Worm (Caenorhabditis elegans) whole organism, late embryonic: ENCODE data around the gene cyp-34A10.
A peak's percentile ranks its signal among the peaks of the same experiment; 100 is the strongest.

Source experiments
- C08G9.2 ChIP-seq: sonication (generic microtip); optimal IDR thresholded peaks from 2 replicates; lab custom pipeline; 2016; ENCODE audit warnings: mild to moderate bottlenecking, missing genetic modification characterization, moderate library complexity, missing compliant biosample characterization
- C38D4.7 ChIP-seq: fragments of 200-800 bp; sonication (Bioruptor generic); optimal IDR thresholded peaks from 2 replicates; lab custom pipeline; 2018; ENCODE audit warnings: mild to moderate bottlenecking, missing genetic modification characterization, moderate library complexity, missing compliant biosample characterization
- ahr-1 ChIP-seq: sonication (generic microtip); optimal IDR thresholded peaks from 2 replicates; lab custom pipeline; 2016; ENCODE audit warnings: missing genetic modification characterization, missing compliant biosample characterization
- ama-1 ChIP-seq: fragments of 150-350 bp; optimal IDR thresholded peaks from 2 replicates; lab custom pipeline; 2014
- ceh-14 ChIP-seq: sonication (generic microtip); optimal IDR thresholded peaks from 2 replicates; lab custom pipeline; 2016; ENCODE audit warnings: missing genotype, missing genetic modification characterization, missing compliant biosample characterization
- ceh-2 ChIP-seq: sonication (generic microtip); optimal IDR thresholded peaks from 2 replicates; lab custom pipeline; 2016; ENCODE audit warnings: missing genotype, missing genetic modification characterization, missing compliant biosample characterization
- ceh-24 ChIP-seq: sonication (generic microtip); optimal IDR thresholded peaks from 2 replicates; lab custom pipeline; 2016; ENCODE audit warnings: mild to moderate bottlenecking, missing genetic modification characterization, missing compliant biosample characterization
- ceh-31 ChIP-seq: sonication (generic microtip); optimal IDR thresholded peaks from 2 replicates; lab custom pipeline; 2016; ENCODE audit warnings: missing genetic modification characterization, missing compliant biosample characterization
- ceh-6 ChIP-seq: fragments of 200-800 bp; sonication (Bioruptor generic); optimal IDR thresholded peaks from 2 replicates; lab custom pipeline; 2018; ENCODE audit warnings: mild to moderate bottlenecking, missing genetic modification characterization, missing compliant biosample characterization
- ceh-9 ChIP-seq: sonication (generic microtip); optimal IDR thresholded peaks from 2 replicates; lab custom pipeline; 2016; ENCODE audit warnings: mild to moderate bottlenecking, missing genetic modification characterization, inconsistent platforms, missing compliant biosample characterization
- che-1 ChIP-seq: sonication (generic microtip); optimal IDR thresholded peaks from 2 replicates; lab custom pipeline; 2016; ENCODE audit warnings: mild to moderate bottlenecking, missing genetic modification characterization, missing compliant biosample characterization
- dve-1 ChIP-seq: sonication (generic microtip); optimal IDR thresholded peaks from 2 replicates; lab custom pipeline; 2017; ENCODE audit warnings: antibody characterized with exemption, mild to moderate bottlenecking, missing genetic modification characterization, missing compliant biosample characterization
- elt-2 ChIP-seq: sonication (generic microtip); optimal IDR thresholded peaks from 2 replicates; lab custom pipeline; 2016; ENCODE audit warnings: missing genetic modification reagents, missing genetic modification characterization, missing compliant biosample characterization
- ets-4 ChIP-seq: sonication (generic microtip); optimal IDR thresholded peaks from 2 replicates; lab custom pipeline; 2016; ENCODE audit warnings: missing genetic modification characterization, missing compliant biosample characterization
- fax-1 ChIP-seq: sonication (generic microtip); optimal IDR thresholded peaks from 2 replicates; lab custom pipeline; 2016; ENCODE audit warnings: missing genotype, missing genetic modification characterization, missing compliant biosample characterization
- gmeb-2 ChIP-seq: sonication (generic microtip); optimal IDR thresholded peaks from 2 replicates; lab custom pipeline; 2016; ENCODE audit warnings: missing genetic modification characterization, inconsistent platforms, missing compliant biosample characterization
- hlh-13 ChIP-seq: fragments of 200-800 bp; sonication (Bioruptor generic); optimal IDR thresholded peaks from 2 replicates; lab custom pipeline; 2018; ENCODE audit warnings: mild to moderate bottlenecking, missing genetic modification characterization, missing compliant biosample characterization
- hlh-15 ChIP-seq: sonication (generic microtip); optimal IDR thresholded peaks from 2 replicates; lab custom pipeline; 2016; ENCODE audit warnings: missing genetic modification characterization, missing compliant biosample characterization
- hlh-30 ChIP-seq: sonication (generic microtip); optimal IDR thresholded peaks from 2 replicates; lab custom pipeline; 2017; ENCODE audit warnings: antibody characterized with exemption, missing genetic modification characterization, missing compliant biosample characterization; ENCODE audit not compliant: insufficient read depth
- mec-3 ChIP-seq: sonication (generic microtip); optimal IDR thresholded peaks from 2 replicates; lab custom pipeline; 2016; ENCODE audit warnings: borderline replicate concordance, missing genetic modification characterization, missing compliant biosample characterization
- nhr-11 ChIP-seq: fragments of 150-350 bp; optimal IDR thresholded peaks from 2 replicates; lab custom pipeline; 2014; ENCODE audit warnings: missing biosample characterization, missing genetic modification characterization
- npax-4 ChIP-seq: sonication (generic microtip); optimal IDR thresholded peaks from 2 replicates; lab custom pipeline; 2016; ENCODE audit warnings: missing genetic modification characterization, missing compliant biosample characterization
- pag-3 ChIP-seq: sonication (generic microtip); optimal IDR thresholded peaks from 2 replicates; lab custom pipeline; 2016; ENCODE audit warnings: missing compliant biosample characterization, missing genetic modification characterization, borderline replicate concordance
- pat-9 ChIP-seq: fragments of 200-800 bp; sonication (Bioruptor generic); optimal IDR thresholded peaks from 2 replicates; lab custom pipeline; 2018; ENCODE audit warnings: mild to moderate bottlenecking, missing genetic modification characterization, moderate library complexity, missing compliant biosample characterization
- pax-1 ChIP-seq: fragments of 150-350 bp; optimal IDR thresholded peaks from 2 replicates; lab custom pipeline; 2014; ENCODE audit warnings: missing biosample characterization, missing genetic modification characterization
- pha-2 ChIP-seq: sonication (generic microtip); optimal IDR thresholded peaks from 2 replicates; lab custom pipeline; 2017; ENCODE audit warnings: mild to moderate bottlenecking, missing genetic modification characterization, missing compliant biosample characterization
- pros-1 ChIP-seq: fragments of 150-350 bp; optimal IDR thresholded peaks from 2 replicates; lab custom pipeline; 2014; ENCODE audit warnings: missing biosample characterization, missing genetic modification reagents, missing genetic modification characterization
- ref-2 ChIP-seq: sonication (generic microtip); optimal IDR thresholded peaks from 2 replicates; lab custom pipeline; 2016; ENCODE audit warnings: missing genetic modification characterization, missing compliant biosample characterization
- sdc-2 ChIP-seq: sonication (generic microtip); optimal IDR thresholded peaks from 2 replicates; lab custom pipeline; 2016; ENCODE audit warnings: missing genotype, missing genetic modification characterization, missing compliant biosample characterization
- sox-2 ChIP-seq: fragments of 200-800 bp; sonication (Bioruptor generic); IDR thresholded peaks from 2 replicates; pipeline ENCODE4 v1.3.6; 2022; ENCODE audit warnings: missing genetic modification reagents, missing genetic modification characterization, missing compliant biosample characterization
- syd-9 ChIP-seq: sonication (generic microtip); optimal IDR thresholded peaks from 2 replicates; lab custom pipeline; 2016; ENCODE audit warnings: mild to moderate bottlenecking, missing genetic modification characterization, moderate library complexity, missing compliant biosample characterization
- unc-3 ChIP-seq, 2 experiments: fragments of 200-800 bp in 1 of 2; sonication (Bioruptor generic) in 1 of 2; sonication (generic microtip) in 1 of 2; conservative IDR thresholded peaks in 1 of 2; optimal IDR thresholded peaks in 1 of 2; 2 replicates each; pipeline versions ENCODE4 v1.3.6 to Lab custom; 2016 to 2022; ENCODE audit warnings: missing compliant biosample characterization in 2 of 2, missing genetic modification characterization in 2 of 2, missing genetic modification reagents in 1 of 2
- zip-5 ChIP-seq: sonication (generic microtip); optimal IDR thresholded peaks from 2 replicates; lab custom pipeline; 2016; ENCODE audit warnings: missing genetic modification characterization, missing compliant biosample characterization

cyp-34A10 gene

DNA sequence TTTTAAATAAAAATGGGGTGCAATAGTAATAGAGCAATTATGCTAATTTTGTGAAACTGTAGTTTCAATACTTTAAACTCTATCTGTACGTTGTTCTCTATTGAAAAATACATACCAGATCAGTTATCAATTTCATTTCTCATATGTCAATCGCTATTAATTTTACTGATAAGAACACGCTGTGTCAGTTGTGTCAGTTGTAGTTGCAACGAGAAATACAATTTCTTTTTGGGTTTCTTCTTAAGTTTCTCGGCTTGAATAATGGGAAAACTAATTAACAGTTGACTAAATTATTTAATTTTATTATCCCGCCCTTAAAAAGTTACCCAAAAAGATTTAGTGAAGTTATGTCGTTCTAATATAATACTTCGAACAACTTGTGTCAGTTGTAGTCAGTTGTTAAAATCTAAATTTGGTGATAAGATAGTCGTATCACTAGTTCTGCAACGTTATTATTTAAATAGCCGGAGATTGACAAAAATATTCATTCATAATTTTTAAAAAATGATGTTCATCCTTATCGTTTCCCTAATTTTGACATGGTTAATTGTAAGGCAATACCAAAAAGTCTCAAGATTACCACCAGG is 36.8 kb downstream of the cyp-34A10 start, which contains the start of gene cyp-35A5:
cyp-35A5 (plus strand) TSS at position 435 of the 587 bp plus-strand sequence.
- peak; percentile 79 for TF ChIP-seq elt-2
- TF ChIP-seq ref-2 (tag; lab: Kevin White, UChicago): no peak
- TF ChIP-seq ets-4 (tag; lab: Kevin White, UChicago): no peak
- no peak for TF ChIP-seq unc-3 (GFP tag; conservative IDR thresholded peaks at IDR 0.05; lab: Robert Waterston, UW)
- no peak for TF ChIP-seq unc-3 (tag; optimal IDR thresholded peaks at IDR 0.05; lab: Kevin White, UChicago)
- no peak for TF ChIP-seq che-1
- no peak for TF ChIP-seq ahr-1 (tag; lab: Kevin White, UChicago)
- no peak for TF ChIP-seq pat-9 (tag; lab: Kevin White, UChicago)

- TF ChIP-seq ref-2 (tag; lab: Kevin White, UChicago) (no peak), hlh-30 (tag; lab: Kevin White, UChicago) (no peak), ceh-31 (tag; lab: Kevin White, UChicago) (no peak), C38D4.7 (GFP tag; lab: Kevin White, UChicago) (no peak), sdc-2 (no peak), gmeb-2 (no peak), hlh-13 (GFP tag; lab: Kevin White, UChicago) (no peak), npax-4 (tag; lab: Kevin White, UChicago) (no peak), ceh-14 (no peak), pag-3 (tag; lab: Kevin White, UChicago) (no peak), ama-1 (lab: Kevin White, UChicago) (no peak), pros-1 (tag; lab: Kevin White, UChicago) (no peak), mec-3 (tag; lab: Kevin White, UChicago) (no peak), nhr-11 (tag; lab: Kevin White, UChicago) (no peak), ceh-9 (no peak), ceh-24 (no peak), ceh-6 (GFP tag; lab: Kevin White, UChicago) (no peak), pha-2 (tag; lab: Kevin White, UChicago) (no peak)
Observed at ce11 chrV:3931326-3931725, 41.5 kb downstream of the cyp-34A10 start, which contains the start of gene srx-63. srx-63 (plus strand) TSS chrV:3931626.

ce11 chrV:3929099-3929498 is 43.7 kb downstream of the cyp-34A10 start, which contains the start of gene srx-64:
srx-64 (plus strand) TSS chrV:3929399.
- TF ChIP-seq hlh-30 (tag; lab: Kevin White, UChicago): no peak
- no peak for TF ChIP-seq C08G9.2 (tag; lab: Kevin White, UChicago)
- no peak for TF ChIP-seq dve-1 (tag; lab: Kevin White, UChicago)
- TF ChIP-seq npax-4 (tag; lab: Kevin White, UChicago): no peak
- TF ChIP-seq ceh-2 (tag; lab: Kevin White, UChicago): no peak

DNA sequence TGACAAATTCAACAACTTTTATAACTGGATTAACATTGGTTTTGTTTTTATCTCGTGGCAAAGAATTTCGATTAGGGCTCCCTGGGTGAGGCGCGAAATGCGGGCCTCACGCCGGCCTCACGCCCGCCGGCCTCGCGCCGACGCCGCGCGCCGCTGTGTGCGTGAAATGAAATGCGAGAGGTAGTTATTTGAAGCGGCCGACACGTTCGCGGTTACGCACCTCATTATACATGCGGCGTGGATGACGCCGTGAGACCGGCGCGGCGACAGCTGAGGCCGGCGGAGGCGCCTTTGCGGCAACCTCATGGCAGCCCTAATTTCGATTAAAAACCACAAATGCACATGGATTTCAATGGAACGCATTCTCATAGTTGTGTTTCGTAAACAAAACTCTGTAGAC is 45.3 kb downstream of the cyp-34A10 start:
- TF ChIP-seq hlh-15 (tag; lab: Kevin White, UChicago) (no peak), sox-2 (GFP tag; lab: Robert Waterston, UW) (no peak), che-1 (no peak), fax-1 (tag; lab: Kevin White, UChicago) (no peak), zip-5 (tag; lab: Kevin White, UChicago) (no peak), sdc-2 (no peak), ceh-6 (GFP tag; lab: Kevin White, UChicago) (no peak), pax-1 (tag; lab: Kevin White, UChicago) (no peak), ref-2 (tag; lab: Kevin White, UChicago) (no peak), syd-9 (no peak)
- TF ChIP-seq, all 69 proteins: peak for 0

ce11 chrV:3922547-3922946 is 50.2 kb downstream of the cyp-34A10 start:
- no peak for TF ChIP-seq npax-4 (tag; lab: Kevin White, UChicago)
- TF ChIP-seq, all 69 proteins: peak for 0
